Worm (Caenorhabditis elegans) whole organism, L3 larva: ENCODE measurements around the gene nlp-36.

Experiments used
- R02D3.7 ChIP-seq: fragments of 150-350 bp; optimal IDR thresholded peaks from 2 replicates; lab custom pipeline; 2014; ENCODE audit warnings: missing biosample characterization, missing genetic modification characterization
- ama-1 ChIP-seq: fragments of 150-350 bp; optimal IDR thresholded peaks from 2 replicates; lab custom pipeline; 2018
- ceh-16 ChIP-seq: sonication (generic microtip); optimal IDR thresholded peaks from 2 replicates; lab custom pipeline; 2017; ENCODE audit warnings: missing biosample characterization, missing genetic modification characterization
- ceh-28 ChIP-seq: fragments of 150-350 bp; optimal IDR thresholded peaks from 2 replicates; lab custom pipeline; 2014; ENCODE audit warnings: missing biosample characterization, missing genetic modification reagents, missing genetic modification characterization
- ceh-82 ChIP-seq: fragments of 150-350 bp; optimal IDR thresholded peaks from 2 replicates; lab custom pipeline; 2014; ENCODE audit warnings: missing biosample characterization, missing genetic modification characterization
- ceh-9 ChIP-seq: sonication (generic microtip); optimal IDR thresholded peaks from 2 replicates; lab custom pipeline; 2018; ENCODE audit warnings: missing biosample characterization, missing genetic modification characterization
- daf-12 ChIP-seq: fragments of 150-350 bp; optimal IDR thresholded peaks from 2 replicates; lab custom pipeline; 2014; ENCODE audit warnings: missing biosample characterization, missing genetic modification reagents, missing genetic modification characterization
- egl-27 ChIP-seq: sonication (generic microtip); optimal IDR thresholded peaks from 4 replicates; lab custom pipeline; 2017; ENCODE audit warnings: missing biosample characterization, missing genetic modification reagents, missing genetic modification characterization
- egl-5 ChIP-seq: fragments of 150-350 bp; optimal IDR thresholded peaks from 2 replicates; lab custom pipeline; 2017; ENCODE audit warnings: missing biosample characterization, missing genetic modification reagents, missing genetic modification characterization, inconsistent platforms
- elt-1 ChIP-seq: fragments of 150-350 bp; optimal IDR thresholded peaks from 2 replicates; lab custom pipeline; 2014; ENCODE audit warnings: missing biosample characterization, missing genetic modification characterization
- elt-2 ChIP-seq: sonication (generic microtip); optimal IDR thresholded peaks from 2 replicates; lab custom pipeline; 2016; ENCODE audit warnings: missing genetic modification reagents, mild to moderate bottlenecking, missing genetic modification characterization, missing compliant biosample characterization
- elt-3 ChIP-seq, 3 experiments: fragments of 150-350 bp in 1 of 3; sonication (generic microtip) in 2 of 3; optimal IDR thresholded peaks; 2 replicates in 2 of 3; 4 replicates in 1 of 3; lab custom pipeline; 2014 to 2017; ENCODE audit warnings: missing biosample characterization in 3 of 3, missing genetic modification characterization in 3 of 3
- eor-1 ChIP-seq, 2 experiments: fragments of 150-350 bp; optimal IDR thresholded peaks; 2 replicates each; lab custom pipeline; 2014 to 2018; ENCODE audit warnings: missing biosample characterization in 2 of 2, missing genetic modification characterization in 2 of 2
- fkh-2 ChIP-seq: fragments of 150-350 bp; optimal IDR thresholded peaks from 2 replicates; lab custom pipeline; 2014; ENCODE audit warnings: missing biosample characterization, missing genetic modification reagents, missing genetic modification characterization
- fos-1 ChIP-seq: fragments of 150-350 bp; optimal IDR thresholded peaks from 2 replicates; lab custom pipeline; 2014; ENCODE audit warnings: missing biosample characterization, missing genetic modification characterization
- jun-1 ChIP-seq: fragments of 150-350 bp; optimal IDR thresholded peaks from 2 replicates; lab custom pipeline; 2014; ENCODE audit warnings: missing biosample characterization, missing genetic modification reagents, missing genetic modification characterization
- lin-15B ChIP-seq: fragments of 150-350 bp; optimal IDR thresholded peaks from 2 replicates; lab custom pipeline; 2014; ENCODE audit warnings: missing biosample characterization, missing genetic modification characterization
- lin-39 ChIP-seq: fragments of 150-350 bp; optimal IDR thresholded peaks from 2 replicates; lab custom pipeline; 2018; ENCODE audit warnings: missing biosample characterization, missing genetic modification reagents, missing genetic modification characterization
- lsy-12 ChIP-seq: sonication (generic microtip); optimal IDR thresholded peaks from 2 replicates; lab custom pipeline; 2016; ENCODE audit warnings: mild to moderate bottlenecking, missing genetic modification characterization, missing compliant biosample characterization
- mdl-1 ChIP-seq: fragments of 150-350 bp; optimal IDR thresholded peaks from 2 replicates; lab custom pipeline; 2014; ENCODE audit warnings: missing biosample characterization, missing genetic modification characterization
- nfya-1 ChIP-seq: sonication (generic microtip); optimal IDR thresholded peaks from 2 replicates; lab custom pipeline; 2017; ENCODE audit warnings: missing genetic modification characterization, mild to moderate bottlenecking, missing compliant biosample characterization, antibody characterized with exemption, moderate library complexity; ENCODE audit not compliant: insufficient read depth
- nhr-11 ChIP-seq: fragments of 150-350 bp; optimal IDR thresholded peaks from 2 replicates; lab custom pipeline; 2014; ENCODE audit warnings: missing biosample characterization, missing genetic modification characterization
- nhr-12 ChIP-seq: fragments of 150-350 bp; optimal IDR thresholded peaks from 2 replicates; lab custom pipeline; 2014; ENCODE audit warnings: missing biosample characterization, missing genetic modification characterization
- nhr-237 ChIP-seq: fragments of 150-350 bp; optimal IDR thresholded peaks from 2 replicates; lab custom pipeline; 2014; ENCODE audit warnings: missing biosample characterization, missing genetic modification characterization
- nhr-25 ChIP-seq: sonication (generic microtip); optimal IDR thresholded peaks from 2 replicates; lab custom pipeline; 2017; ENCODE audit warnings: missing biosample characterization, missing genetic modification characterization
- nhr-28 ChIP-seq: fragments of 150-350 bp; optimal IDR thresholded peaks from 2 replicates; lab custom pipeline; 2014; ENCODE audit warnings: missing biosample characterization, missing genetic modification characterization
- nhr-67 ChIP-seq: fragments of 150-350 bp; optimal IDR thresholded peaks from 2 replicates; lab custom pipeline; 2014; ENCODE audit warnings: missing biosample characterization, missing genetic modification characterization
- nhr-77 ChIP-seq: fragments of 150-350 bp; optimal IDR thresholded peaks from 2 replicates; lab custom pipeline; 2014; ENCODE audit warnings: missing biosample characterization, missing genetic modification characterization
- pha-4 ChIP-seq: fragments of 150-350 bp; optimal IDR thresholded peaks from 2 replicates; lab custom pipeline; 2014; ENCODE audit warnings: missing biosample characterization, missing genetic modification reagents, missing genetic modification characterization
- pqm-1 ChIP-seq: fragments of 150-350 bp; optimal IDR thresholded peaks from 2 replicates; lab custom pipeline; 2017; ENCODE audit warnings: missing biosample characterization, missing genetic modification characterization, inconsistent platforms
- sea-2 ChIP-seq: fragments of 150-350 bp; sonication (generic microtip); optimal IDR thresholded peaks from 4 replicates; lab custom pipeline; 2014; ENCODE audit warnings: missing biosample characterization, missing genetic modification reagents, missing genetic modification characterization
- skn-1 ChIP-seq: fragments of 150-350 bp; optimal IDR thresholded peaks from 2 replicates; lab custom pipeline; 2014; ENCODE audit warnings: missing biosample characterization, missing genetic modification characterization
- snpc-4 ChIP-seq: fragments of 150-350 bp; optimal IDR thresholded peaks from 2 replicates; lab custom pipeline; 2014; ENCODE audit warnings: missing biosample characterization, missing genetic modification characterization
- unc-39 ChIP-seq: sonication (generic microtip); optimal IDR thresholded peaks from 4 replicates; lab custom pipeline; 2017; ENCODE audit warnings: missing biosample characterization, missing genetic modification characterization
- unc-62 ChIP-seq: fragments of 150-350 bp; sonication (generic microtip); optimal IDR thresholded peaks from 4 replicates; lab custom pipeline; 2014; ENCODE audit warnings: missing biosample characterization, missing genetic modification reagents, missing genetic modification characterization
- ztf-11 ChIP-seq: fragments of 150-350 bp; optimal IDR thresholded peaks from 2 replicates; lab custom pipeline; 2014; ENCODE audit warnings: missing biosample characterization, missing genetic modification characterization
- ztf-4 ChIP-seq: fragments of 150-350 bp; optimal IDR thresholded peaks from 2 replicates; lab custom pipeline; 2014; ENCODE audit warnings: missing biosample characterization, missing genetic modification characterization

Gene nlp-36

ce11 chrIII:9485373-9485772 is 3.2 kb upstream of the nlp-36 start, which contains the start of gene bre-3:
bre-3 (minus strand) TSS chrIII:9485473.
- TF ChIP-seq sea-2 (GFP tag; lab: Kevin White, UChicago) (no peak), lsy-12 (tag; lab: Kevin White, UChicago) (no peak), nhr-67 (no peak), ceh-16 (tag; lab: Kevin White, UChicago) (no peak), lin-39 (tag; lab: Kevin White, UChicago) (no peak), daf-12 (tag; lab: Kevin White, UChicago) (no peak), fkh-2 (tag; lab: Kevin White, UChicago) (no peak), ceh-9 (tag; lab: Kevin White, UChicago) (no peak), nfya-1 (tag; lab: Kevin White, UChicago) (no peak), mdl-1 (tag; lab: Kevin White, UChicago) (no peak), nhr-28 (tag; lab: Kevin White, UChicago) (no peak), ama-1 (lab: Kevin White, UChicago) (no peak), eor-1 (tag; optimal IDR thresholded peaks at IDR 0.05; lab: Kevin White, UChicago) (no peak), unc-39 (tag; lab: Kevin White, UChicago) (no peak)

- TF ChIP-seq nhr-77 (tag; lab: Kevin White, UChicago) (no peak), egl-5 (tag; lab: Kevin White, UChicago) (no peak), ama-1 (lab: Kevin White, UChicago) (no peak), unc-39 (tag; lab: Kevin White, UChicago) (no peak), jun-1 (peak; percentile 10), R02D3.7 (tag; lab: Kevin White, UChicago) (no peak), ceh-28 (tag; lab: Kevin White, UChicago) (peak; percentile 7), nhr-28 (tag; lab: Kevin White, UChicago) (no peak), nfya-1 (tag; lab: Kevin White, UChicago) (no peak), ztf-11 (tag; lab: Kevin White, UChicago) (no peak), lin-15B (no peak), egl-27 (tag; lab: Kevin White, UChicago) (no peak), elt-3 (tag; optimal IDR thresholded peaks at IDR 0.05; lab: Kevin White, UChicago) (no peak), ztf-4 (no peak), elt-1 (tag; lab: Kevin White, UChicago) (no peak), unc-62 (no peak), nhr-12 (tag; lab: Kevin White, UChicago) (no peak), fos-1 (no peak), fkh-2 (tag; lab: Kevin White, UChicago) (no peak), lin-39 (tag; lab: Kevin White, UChicago) (no peak), sea-2 (GFP tag; lab: Kevin White, UChicago) (no peak), skn-1 (no peak), elt-2 (tag; lab: Kevin White, UChicago) (peak; percentile 81), nhr-25 (no peak), lsy-12 (tag; lab: Kevin White, UChicago) (no peak), eor-1 (tag; optimal IDR thresholded peaks at IDR 0.05; lab: Kevin White, UChicago) (no peak), pha-4 (peak; percentile 72), pqm-1 (tag; lab: Kevin White, UChicago) (peak; percentile 87), nhr-237 (tag; lab: Kevin White, UChicago) (no peak)
These were observed 1.1 kb upstream of the nlp-36 start for ce11 chrIII:9487454-9487853.

- TF ChIP-seq nhr-11 (tag; lab: Kevin White, UChicago) (no peak), ztf-4 (no peak)
These were observed 504 bp upstream of the nlp-36 start for ce11 chrIII:9488027-9488426.

- TF ChIP-seq R02D3.7 (tag; lab: Kevin White, UChicago) = no peak
- TF ChIP-seq nhr-11 (tag; lab: Kevin White, UChicago) = no peak
- no peak for TF ChIP-seq ceh-82 (tag; lab: Kevin White, UChicago)
- no peak for TF ChIP-seq snpc-4
These were observed 1.3 kb downstream of the nlp-36 start for ce11 chrIII:9489798-9490197.
